Fruit fly (Drosophila melanogaster) whole organism, wandering third instar larva: ENCODE results near the gene CG32091.
"Not testable (repeated sequence)": the region's sequence is repeated elsewhere in the genome, so short reads cannot be mapped to it uniquely, and the experiment has no call there.

Experiments
- CG32264 ChIP-seq: fragments of 200-800 bp; sonication (Bioruptor generic); optimal IDR thresholded peaks from 2 replicates; lab custom pipeline; 2016; ENCODE audit warnings: missing biosample characterization, missing genetic modification characterization
- Dif ChIP-seq: fragments of 200-275, 200-300 bp; sonication (Bioruptor generic); optimal IDR thresholded peaks from 2 replicates; lab custom pipeline; 2018; ENCODE audit warnings: missing biosample characterization, missing genetic modification characterization; ENCODE audit not compliant: partially characterized antibody
- Jra ChIP-seq: sonication (Bioruptor generic); optimal IDR thresholded peaks from 2 replicates; lab custom pipeline; 2016; ENCODE audit warnings: missing biosample characterization, missing genetic modification characterization
- Myc ChIP-seq: fragments of >200 bp; optimal IDR thresholded peaks from 2 replicates; lab custom pipeline; 2017
- dl ChIP-seq, 2 experiments: fragments of 175-275, 200-275 bp in 1 of 2; fragments of 200-275 bp in 1 of 2; sonication (Bioruptor generic); optimal IDR thresholded peaks; lab custom pipeline; 2018; ENCODE audit warnings: mild to moderate bottlenecking in 2 of 2, missing biosample characterization in 2 of 2, missing genetic modification characterization in 2 of 2, moderate library complexity in 2 of 2; ENCODE audit not compliant: partially characterized antibody in 2 of 2, insufficient read depth in 1 of 2
- pan ChIP-seq: fragments of >200 bp; optimal IDR thresholded peaks from 2 replicates; lab custom pipeline; 2017
- psq ChIP-seq: fragments of 200-800 bp; sonication (Bioruptor generic); optimal IDR thresholded peaks from 3 replicates; lab custom pipeline; 2017; ENCODE audit warnings: missing biosample characterization, mild to moderate bottlenecking, missing genetic modification characterization, moderate library complexity
- usp ChIP-seq: fragments of >200 bp; optimal IDR thresholded peaks from 2 replicates; lab custom pipeline; 2017; ENCODE audit warnings: missing biosample characterization, missing genetic modification characterization

dm6 chr3L:11589395-11589794 lies 41.8 kb upstream of the CG32091 start, which contains the start of gene CG7377:
- TF ChIP-seq usp (GFP tag; lab: Kevin White, UChicago); dl (GFP tag; optimal IDR thresholded peaks at IDR 0.05; lab: Kevin White, UChicago; ENCODE audit: insufficient read depth in 1 of 2, partially characterized antibody in 2 of 2); Dif; Jra (GFP tag; lab: Kevin White, UChicago); pan; CG32264 (GFP tag; lab: Kevin White, UChicago); Myc (lab: Kevin White, UChicago); psq: not testable (repeated sequence)
